Fruit fly (Drosophila melanogaster) whole organism, prepupa: ENCODE data around the gene CG43082.

ENCODE experiments used
- CG10631 ChIP-seq: fragments of 200-800 bp; sonication (Bioruptor generic); optimal IDR thresholded peaks from 2 replicates; lab custom pipeline; 2016; ENCODE audit warnings: missing biosample characterization, missing genetic modification characterization
- CG11294 ChIP-seq: fragments of 200-800 bp; sonication (Bioruptor generic); IDR thresholded peaks from 2 replicates; pipeline ENCODE4 v1.3.6; 2022; ENCODE audit warnings: missing biosample characterization, missing genetic modification characterization
- CG11902 ChIP-seq: fragments of 200-800 bp; sonication (Bioruptor generic); optimal IDR thresholded peaks from 3 replicates; lab custom pipeline; 2016; ENCODE audit warnings: missing biosample characterization, missing genetic modification characterization
- CG16779 ChIP-seq: fragments of 200-800 bp; sonication (Bioruptor generic); optimal IDR thresholded peaks from 3 replicates; lab custom pipeline; 2017; ENCODE audit warnings: missing biosample characterization, mild to moderate bottlenecking, missing genetic modification characterization
- CG31627 ChIP-seq: fragments of 200-800 bp; sonication (Bioruptor generic); optimal IDR thresholded peaks from 3 replicates; lab custom pipeline; 2016; ENCODE audit warnings: missing biosample characterization, missing genetic modification characterization
- CG34406 ChIP-seq: fragments of 200-800 bp; sonication (Bioruptor generic); optimal IDR thresholded peaks from 3 replicates; lab custom pipeline; 2016; ENCODE audit warnings: missing biosample characterization, missing genetic modification characterization
- CG6792 ChIP-seq: fragments of 200-800 bp; sonication (Bioruptor generic); optimal IDR thresholded peaks from 3 replicates; lab custom pipeline; 2016; ENCODE audit warnings: missing biosample characterization, missing genetic modification characterization
- CG6854 ChIP-seq: fragments of 200-800 bp; sonication (Bioruptor generic); optimal IDR thresholded peaks from 2 replicates; lab custom pipeline; 2017; ENCODE audit warnings: missing biosample characterization, mild to moderate bottlenecking, missing genetic modification characterization
- CG7368 ChIP-seq: fragments of 200-800 bp; sonication (Bioruptor generic); optimal IDR thresholded peaks from 3 replicates; lab custom pipeline; 2016; ENCODE audit warnings: missing biosample characterization, missing genetic modification characterization
- CG8119 ChIP-seq: fragments of 200-800 bp; sonication (Bioruptor generic); IDR thresholded peaks from 3 replicates; pipeline ENCODE4 v1.3.6; 2022; ENCODE audit warnings: missing biosample characterization, missing genetic modification characterization
- CG8319 ChIP-seq: fragments of 200-800 bp; sonication (Bioruptor generic); optimal IDR thresholded peaks from 3 replicates; lab custom pipeline; 2016; ENCODE audit warnings: missing biosample characterization, missing genetic modification characterization
- CG8632 ChIP-seq: fragments of 200-800 bp; sonication (Bioruptor generic); optimal IDR thresholded peaks from 3 replicates; lab custom pipeline; 2016; ENCODE audit warnings: missing biosample characterization, missing genetic modification characterization
- CG9139 ChIP-seq: fragments of 200-800 bp; sonication (Bioruptor generic); optimal IDR thresholded peaks from 3 replicates; lab custom pipeline; 2017; ENCODE audit warnings: missing biosample characterization, mild to moderate bottlenecking, missing genetic modification characterization
- Eip78C ChIP-seq: fragments of 200-800 bp; sonication (Bioruptor generic); peaks from one replicate; lab custom pipeline; 2016; ENCODE audit warnings: missing biosample characterization, missing genetic modification characterization
- Hr38 ChIP-seq: sonication (Bioruptor generic); optimal IDR thresholded peaks from 2 replicates; lab custom pipeline; 2016; ENCODE audit warnings: missing biosample characterization, missing genetic modification characterization
- Hr4 ChIP-seq: fragments of 200-800 bp; sonication (Bioruptor generic); optimal IDR thresholded peaks from 3 replicates; lab custom pipeline; 2016; ENCODE audit warnings: missing biosample characterization, missing genetic modification characterization
- Lpt ChIP-seq: fragments of 200-800 bp; sonication (Bioruptor generic); optimal IDR thresholded peaks from 3 replicates; lab custom pipeline; 2016; ENCODE audit warnings: missing biosample characterization, missing genetic modification characterization
- OdsH ChIP-seq: fragments of 200-800 bp; sonication (Bioruptor generic); optimal IDR thresholded peaks from 3 replicates; lab custom pipeline; 2016; ENCODE audit warnings: missing biosample characterization, missing genetic modification characterization
- Smox ChIP-seq: fragments of 200-800 bp; sonication (Bioruptor generic); optimal IDR thresholded peaks from 3 replicates; lab custom pipeline; 2016; ENCODE audit warnings: missing biosample characterization, missing genetic modification characterization
- Sox102F ChIP-seq: fragments of 200-800 bp; sonication (Bioruptor generic); optimal IDR thresholded peaks from 2 replicates; lab custom pipeline; 2016; ENCODE audit warnings: missing biosample characterization, mild to moderate bottlenecking, missing genetic modification characterization
- Sox14 ChIP-seq: fragments of 200-800 bp; sonication (Bioruptor generic); optimal IDR thresholded peaks from 3 replicates; lab custom pipeline; 2016; ENCODE audit warnings: missing biosample characterization, missing genetic modification characterization
- Sox15 ChIP-seq: fragments of 200-800 bp; sonication (Bioruptor generic); optimal IDR thresholded peaks from 3 replicates; lab custom pipeline; 2016; ENCODE audit warnings: missing biosample characterization, missing genetic modification characterization
- achi ChIP-seq: fragments of 200-800 bp; sonication (Bioruptor generic); optimal IDR thresholded peaks from 3 replicates; lab custom pipeline; 2016; ENCODE audit warnings: missing biosample characterization, missing genetic modification characterization
- acj6 ChIP-seq: fragments of 200-800 bp; sonication (Bioruptor generic); optimal IDR thresholded peaks from 3 replicates; lab custom pipeline; 2016; ENCODE audit warnings: missing biosample characterization, missing genetic modification characterization
- cyc ChIP-seq: fragments of 200-800 bp; sonication (Bioruptor generic); optimal IDR thresholded peaks from 3 replicates; lab custom pipeline; 2016; ENCODE audit warnings: missing biosample characterization, missing genetic modification characterization
- dsx ChIP-seq: fragments of 200-800 bp; optimal IDR thresholded peaks from 3 replicates; lab custom pipeline; 2019; ENCODE audit warnings: missing biosample characterization, mild to moderate bottlenecking, missing genetic modification characterization, moderate library complexity; ENCODE audit not compliant: poor library complexity, severe bottlenecking
- eg ChIP-seq: fragments of 200-800 bp; sonication (Bioruptor generic); IDR thresholded peaks from 3 replicates; pipeline ENCODE4 v1.3.6; 2022; ENCODE audit warnings: missing biosample characterization, missing genetic modification characterization
- fd59A ChIP-seq: fragments of 200-800 bp; sonication (Bioruptor generic); optimal IDR thresholded peaks from 2 replicates; lab custom pipeline; 2017; ENCODE audit warnings: missing biosample characterization, mild to moderate bottlenecking, missing genetic modification characterization, missing genetic modification reagents
- fd85E ChIP-seq: fragments of 200-800 bp; sonication (Bioruptor generic); optimal IDR thresholded peaks from 3 replicates; lab custom pipeline; 2016; ENCODE audit warnings: missing biosample characterization, missing genetic modification characterization
- fkh ChIP-seq: fragments of 200-800 bp; sonication (Bioruptor generic); optimal IDR thresholded peaks from 3 replicates; lab custom pipeline; 2017; ENCODE audit warnings: missing biosample characterization, mild to moderate bottlenecking, missing genetic modification characterization, moderate library complexity
- lz ChIP-seq: fragments of 200-800 bp; sonication (Bioruptor generic); optimal IDR thresholded peaks from 3 replicates; lab custom pipeline; 2016; ENCODE audit warnings: missing biosample characterization, missing genetic modification characterization
- net ChIP-seq: fragments of 200-800 bp; sonication (Bioruptor generic); optimal IDR thresholded peaks from 3 replicates; lab custom pipeline; 2016; ENCODE audit warnings: missing biosample characterization, missing genetic modification characterization
- spab ChIP-seq: fragments of 200-800 bp; sonication (Bioruptor generic); optimal IDR thresholded peaks from 2 replicates; lab custom pipeline; 2017; ENCODE audit warnings: missing biosample characterization, mild to moderate bottlenecking, missing genetic modification characterization, missing genetic modification reagents
- svp ChIP-seq: fragments of 200-800 bp; sonication (Bioruptor generic); peaks from one replicate; lab custom pipeline; 2016; ENCODE audit warnings: missing biosample characterization, missing genetic modification characterization
- vri ChIP-seq: fragments of 200-800 bp; sonication (Bioruptor generic); optimal IDR thresholded peaks from 3 replicates; lab custom pipeline; 2016; ENCODE audit warnings: missing biosample characterization, mild to moderate bottlenecking, missing genetic modification characterization

CG43082 gene

DNA sequence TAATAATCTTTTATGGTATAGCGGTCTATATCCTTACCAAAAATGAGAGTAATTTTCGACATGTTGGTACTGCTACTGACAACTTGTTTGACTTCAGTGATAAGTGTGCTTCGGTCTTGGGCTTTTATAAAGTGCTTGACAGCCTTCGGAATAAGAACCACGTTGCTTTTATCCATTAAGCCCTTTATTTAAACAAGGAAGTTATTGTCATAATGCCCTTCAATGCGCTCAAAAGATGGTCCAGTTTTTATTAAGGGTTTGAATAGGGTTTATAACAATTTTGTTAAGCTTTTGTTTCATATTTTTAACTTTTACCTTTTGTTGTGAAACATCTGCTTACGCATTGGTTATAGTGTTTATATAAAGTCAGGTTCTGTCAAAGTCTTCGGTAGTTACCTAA, 9.5 kb upstream of the CG43082 start, which contains the start of the genes Eig71Ec and Eig71Ed:
Gene Eig71Ec (minus strand): TSS at position 101 of the 400 bp plus-strand sequence.
Gene Eig71Ed (plus strand): TSS at position 384 of the 400 bp plus-strand sequence.
- TF ChIP-seq dsx (GFP tag; lab: Kevin White, UChicago) (no peak), Sox14 (GFP tag; lab: Kevin White, UChicago) (no peak), Eip78C (GFP tag; lab: Kevin White, UChicago) (no peak), CG8319 (GFP tag; lab: Kevin White, UChicago) (no peak), Smox (GFP tag; lab: Kevin White, UChicago) (no peak), eg (GFP tag; lab: Robert Waterston, UW) (no peak), Sox102F (GFP tag; lab: Kevin White, UChicago) (no peak), fd85E (GFP tag; lab: Kevin White, UChicago) (no peak), CG9139 (GFP tag; lab: Kevin White, UChicago) (no peak), acj6 (GFP tag; lab: Kevin White, UChicago) (no peak), vri (no peak), net (no peak), CG11902 (GFP tag; lab: Kevin White, UChicago) (no peak), svp (GFP tag; lab: Kevin White, UChicago) (no peak), achi (GFP tag; lab: Kevin White, UChicago) (no peak), Lpt (no peak), spab (GFP tag; lab: Kevin White, UChicago) (no peak), CG7368 (GFP tag; lab: Kevin White, UChicago) (no peak), CG6854 (GFP tag; lab: Kevin White, UChicago) (no peak)
- TF ChIP-seq, all 60 proteins: peak for 0

DNA sequence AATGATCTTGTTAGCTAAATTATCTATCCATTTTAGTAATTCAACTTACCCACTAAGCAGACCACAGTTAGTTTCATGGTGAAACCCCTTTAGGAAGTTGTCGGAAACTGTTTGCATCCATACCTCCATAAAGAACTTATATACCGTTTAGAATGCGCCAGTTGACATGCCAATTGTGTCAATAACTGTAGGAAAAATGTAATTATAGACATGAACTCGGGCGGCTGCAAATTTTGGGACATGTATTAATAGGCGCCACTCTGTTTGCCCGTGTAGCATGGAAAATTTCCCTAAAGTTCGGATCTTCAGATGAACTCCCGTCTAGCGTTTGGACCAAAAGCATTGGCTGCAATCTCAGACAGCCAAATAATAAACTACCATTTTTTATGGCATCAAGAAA, 5.8 kb upstream of the CG43082 start, which contains the start of gene Eig71Ee:
Gene Eig71Ee (minus strand): TSS at position 101 of the 400 bp plus-strand sequence.
- no peak for TF ChIP-seq Eip78C (GFP tag; lab: Kevin White, UChicago)
- TF ChIP-seq CG31627 (GFP tag; lab: Kevin White, UChicago): no peak
- no peak for TF ChIP-seq CG7368 (GFP tag; lab: Kevin White, UChicago)
- no peak for TF ChIP-seq CG10631 (GFP tag; lab: Kevin White, UChicago)

DNA sequence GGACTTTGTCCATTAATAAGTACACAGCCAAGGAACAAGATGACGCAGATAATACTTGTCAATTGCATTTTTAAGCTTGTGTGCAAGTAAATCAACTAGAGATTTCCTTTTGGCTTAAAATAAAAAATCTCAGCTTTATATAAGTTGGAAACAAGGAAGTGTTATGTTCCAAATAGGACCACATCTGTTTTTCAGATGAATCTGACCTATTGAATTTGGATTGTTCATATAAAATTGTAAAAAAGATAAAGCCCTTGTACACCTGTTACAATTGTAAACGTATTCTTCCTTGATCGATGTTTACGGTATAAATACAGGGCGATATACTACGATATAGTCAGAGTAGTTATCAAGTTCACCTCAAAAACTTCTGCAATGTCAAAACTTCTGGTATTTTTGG, 4.4 kb upstream of the CG43082 start, which contains the start of the genes Eig71Ef and Eig71Eg:
Gene Eig71Ef (minus strand): TSS at position 101 of the 400 bp plus-strand sequence.
Gene Eig71Eg (plus strand): TSS at position 339 of the 400 bp plus-strand sequence.
- TF ChIP-seq CG31627 (GFP tag; lab: Kevin White, UChicago) (no peak), CG8319 (GFP tag; lab: Kevin White, UChicago) (no peak), vri (no peak), Hr4 (GFP tag; lab: Kevin White, UChicago) (no peak), dsx (GFP tag; lab: Kevin White, UChicago) (no peak), CG6854 (GFP tag; lab: Kevin White, UChicago) (no peak), Sox102F (GFP tag; lab: Kevin White, UChicago) (no peak), achi (GFP tag; lab: Kevin White, UChicago) (no peak), svp (GFP tag; lab: Kevin White, UChicago) (no peak), Smox (GFP tag; lab: Kevin White, UChicago) (no peak), Sox14 (GFP tag; lab: Kevin White, UChicago) (no peak)

DNA sequence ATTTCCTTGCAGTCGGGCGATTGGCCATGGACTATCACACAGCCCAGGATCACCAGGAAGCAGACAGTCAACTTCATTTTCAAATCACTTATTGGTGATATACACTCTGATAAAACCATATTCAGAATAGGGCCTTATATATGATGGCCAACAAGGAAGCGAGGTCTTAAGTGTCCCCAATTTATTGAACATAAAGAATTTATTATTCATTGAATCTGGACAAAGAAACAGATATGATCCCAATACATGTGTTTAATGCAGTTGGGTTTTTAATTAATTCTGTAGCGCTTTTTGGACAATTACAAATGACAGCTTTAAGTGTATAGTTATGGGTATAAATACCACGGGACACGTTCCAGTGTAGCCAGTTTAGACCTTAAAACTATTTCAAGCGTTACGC, 2.3 kb upstream of the CG43082 start, which contains the start of the genes Eig71Eh and Eig71Ei:
Gene Eig71Eh (minus strand): TSS at position 101 of the 400 bp plus-strand sequence.
Gene Eig71Ei (plus strand): TSS at position 367 of the 400 bp plus-strand sequence.
- TF ChIP-seq fd85E (GFP tag; lab: Kevin White, UChicago) (no peak), Hr38 (GFP tag; lab: Kevin White, UChicago) (no peak), CG6792 (no peak), CG34406 (no peak), net (no peak), Sox102F (GFP tag; lab: Kevin White, UChicago) (no peak), CG6854 (GFP tag; lab: Kevin White, UChicago) (no peak), spab (GFP tag; lab: Kevin White, UChicago) (no peak), acj6 (GFP tag; lab: Kevin White, UChicago) (no peak), CG11294 (no peak), OdsH (GFP tag; lab: Kevin White, UChicago) (no peak), cyc (GFP tag; lab: Kevin White, UChicago) (no peak), Hr4 (GFP tag; lab: Kevin White, UChicago) (no peak), CG8119 (GFP tag; lab: Robert Waterston, UW) (no peak)

DNA sequence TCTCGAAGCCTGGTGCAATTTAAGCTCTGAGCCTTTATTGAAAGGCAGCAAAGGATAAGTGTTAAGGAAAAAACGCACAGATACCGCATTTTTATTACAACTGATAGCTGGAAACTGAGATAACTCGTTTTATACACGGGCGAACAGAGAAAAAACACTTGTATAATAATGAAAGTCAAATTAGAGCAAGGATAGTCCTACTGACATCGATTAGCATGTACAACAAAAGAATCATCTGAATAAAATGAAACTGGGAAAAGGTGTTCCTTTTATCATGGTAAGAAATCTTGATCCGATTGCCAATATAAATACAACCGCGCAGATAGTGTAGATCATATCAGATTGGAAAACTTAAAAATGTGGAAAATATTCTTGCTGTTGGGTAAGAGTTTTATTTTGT, 752 bp upstream of the CG43082 start, which contains the start of the genes Eig71Ej and Eig71Ek:
Gene Eig71Ej (minus strand): TSS at position 101 of the 400 bp plus-strand sequence.
Gene Eig71Ek (plus strand): TSS at position 334 of the 400 bp plus-strand sequence.
- no peak for TF ChIP-seq CG8632 (GFP tag; lab: Kevin White, UChicago)
- TF ChIP-seq Sox15 (GFP tag; lab: Kevin White, UChicago): no peak
- no peak for TF ChIP-seq fd59A (GFP tag; lab: Kevin White, UChicago)
- no peak for TF ChIP-seq fd85E (GFP tag; lab: Kevin White, UChicago)
- TF ChIP-seq CG16779 (tag; lab: Kevin White, UChicago): no peak
- TF ChIP-seq lz: no peak
- TF ChIP-seq fkh (GFP tag; lab: Kevin White, UChicago): no peak
